Worm (Caenorhabditis elegans) whole organism, late embryonic: ENCODE measurements around the gene B0348.10.

ENCODE experiments used
- ama-1 ChIP-seq: fragments of 150-350 bp; optimal IDR thresholded peaks from 2 replicates; lab custom pipeline; 2014
- ceh-31 ChIP-seq: sonication (generic microtip); optimal IDR thresholded peaks from 2 replicates; lab custom pipeline; 2016; ENCODE audit warnings: missing genetic modification characterization, missing compliant biosample characterization
- dmd-4 ChIP-seq: sonication (generic microtip); optimal IDR thresholded peaks from 2 replicates; lab custom pipeline; 2016; ENCODE audit warnings: borderline replicate concordance, missing genetic modification characterization, missing compliant biosample characterization
- pha-2 ChIP-seq: sonication (generic microtip); optimal IDR thresholded peaks from 2 replicates; lab custom pipeline; 2017; ENCODE audit warnings: mild to moderate bottlenecking, missing genetic modification characterization, missing compliant biosample characterization
- pha-4 ChIP-seq: fragments of 150-350 bp; optimal IDR thresholded peaks from 2 replicates; lab custom pipeline; 2018; ENCODE audit warnings: missing biosample characterization, missing genetic modification reagents, missing genetic modification characterization
- tbx-2 ChIP-seq: sonication (generic microtip); optimal IDR thresholded peaks from 2 replicates; lab custom pipeline; 2016; ENCODE audit warnings: missing genetic modification characterization, missing compliant biosample characterization

ce11 chrV:1335-1734 is 7.2 kb downstream of the B0348.10 start, which contains the start of gene idpp-2:
- TF ChIP-seq tbx-2 (tag; lab: Kevin White, UChicago) (no peak), pha-2 (tag; lab: Kevin White, UChicago) (no peak), ceh-31 (tag; lab: Kevin White, UChicago) (no peak), pha-4 (tag; lab: Kevin White, UChicago) (no peak), dmd-4 (tag; lab: Kevin White, UChicago) (no peak), ama-1 (no peak)
